Worm (Caenorhabditis elegans): Measurements from ENCODE around the gene F56D6.8.

The F56D6.8 gene

DNA sequence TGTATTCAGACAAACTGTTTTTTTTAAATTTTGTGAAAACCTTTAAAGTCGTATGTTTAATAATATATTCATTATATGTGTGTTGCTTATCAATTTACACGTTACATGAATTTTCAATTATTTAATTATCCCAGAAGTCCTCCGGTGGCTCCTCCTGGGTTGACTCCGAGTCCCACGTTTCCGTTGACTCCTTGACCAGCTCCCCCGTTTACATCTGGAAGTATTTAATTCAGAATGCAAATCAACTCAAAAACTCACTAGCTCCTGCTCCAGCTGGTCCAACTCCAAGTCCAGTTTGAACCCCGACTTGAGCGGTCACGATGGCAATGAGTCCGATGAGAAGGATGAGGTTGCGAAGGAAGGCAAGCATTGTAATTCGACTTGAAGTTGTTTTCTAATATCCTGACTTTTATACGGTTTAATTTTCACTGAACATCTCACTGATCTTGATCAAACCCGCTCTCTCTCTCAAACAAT, at the start of gene F56D6.8:
TSS of gene F56D6.8 (minus strand) at position 427 of the 477 bp plus-strand sequence.
- TF ChIP-seq hlh-4 (tag; optimal IDR thresholded peaks at IDR 0.05) = no peak
- no peak for TF ChIP-seq pag-3 (tag; optimal IDR thresholded peaks at IDR 0.05; ENCODE audit: borderline replicate concordance, insufficient read depth)
- no peak for TF ChIP-seq xbp-1 (tag; optimal IDR thresholded peaks at IDR 0.05)
- no peak for TF ChIP-seq mep-1 (tag; optimal IDR thresholded peaks at IDR 0.05)
- TF ChIP-seq fkh-10 (GFP tag; optimal IDR thresholded peaks at IDR 0.05) = no peak
- TF ChIP-seq lin-14 (GFP tag; optimal IDR thresholded peaks at IDR 0.05) = no peak
- TF ChIP-seq aly-2 (tag; optimal IDR thresholded peaks at IDR 0.05) = no peak
- no peak for TF ChIP-seq egl-27 (tag; optimal IDR thresholded peaks at IDR 0.05)
- peak; percentile 75 for TF ChIP-seq dsc-1 (tag; optimal IDR thresholded peaks at IDR 0.05)
- no peak for TF ChIP-seq ceh-63 (GFP tag; optimal IDR thresholded peaks at IDR 0.05)
- no peak for TF ChIP-seq ceh-90 (tag; optimal IDR thresholded peaks at IDR 0.05)
- no peak for TF ChIP-seq nhr-90 (tag; optimal IDR thresholded peaks at IDR 0.05; ENCODE audit: poor library complexity)
- no peak for TF ChIP-seq mef-2 (tag; optimal IDR thresholded peaks at IDR 0.05)
- TF ChIP-seq aha-1 (tag; optimal IDR thresholded peaks at IDR 0.05) = no peak
- TF ChIP-seq jun-1 (tag; optimal IDR thresholded peaks at IDR 0.05) = no peak
- TF ChIP-seq egl-13 (tag; optimal IDR thresholded peaks at IDR 0.05) = no peak
- TF ChIP-seq F16B12.6 (tag; optimal IDR thresholded peaks at IDR 0.05) = no peak
- TF ChIP-seq fkh-4 (tag; optimal IDR thresholded peaks at IDR 0.05; ENCODE audit: borderline replicate concordance) = peak; percentile 45
- no peak for TF ChIP-seq mab-9 (GFP tag; IDR thresholded peaks at IDR 0.05)
- no peak for TF ChIP-seq efl-1 (optimal IDR thresholded peaks at IDR 0.05)
- peak in 1 of 2 experiments; percentile 67 for TF ChIP-seq efl-1 (GFP tag; optimal IDR thresholded peaks at IDR 0.05 in 1 of 2)
- no peak for TF ChIP-seq C04F5.9 (tag; optimal IDR thresholded peaks at IDR 0.05)
- no peak for TF ChIP-seq nhr-71 (tag; optimal IDR thresholded peaks at IDR 0.05)
- TF ChIP-seq lir-3 (tag; optimal IDR thresholded peaks at IDR 0.05; ENCODE audit: poor library complexity) = no peak
- TF ChIP-seq unc-62 (GFP tag; optimal IDR thresholded peaks at IDR 0.05) = no peak
- TF ChIP-seq irx-1 (tag; optimal IDR thresholded peaks at IDR 0.05) = no peak

DNA sequence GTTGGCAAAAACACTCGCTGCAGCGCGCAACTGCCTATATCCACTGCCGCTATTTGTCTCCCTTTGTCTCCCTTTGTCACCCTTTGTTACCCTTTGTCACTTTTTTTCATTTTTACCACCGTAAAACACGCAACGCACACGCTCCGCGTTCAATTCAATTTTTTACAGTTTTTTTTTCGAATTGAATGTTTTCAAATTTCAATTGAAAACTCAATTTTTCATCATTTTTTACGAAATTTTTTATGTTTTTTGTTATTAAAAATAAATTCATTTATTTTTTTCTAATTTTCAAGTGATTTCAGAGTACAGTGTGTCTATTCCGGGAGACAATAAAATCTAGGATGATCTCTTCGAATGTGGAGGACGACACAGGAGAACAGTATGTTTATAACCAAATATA, 48.8 kb upstream of the F56D6.8 start, which contains the start of gene Y46C8AL.11:
TSS of gene Y46C8AL.11 (plus strand) at position 301 of the 400 bp plus-strand sequence.
- TF ChIP-seq lir-3 (tag; optimal IDR thresholded peaks at IDR 0.05; ENCODE audit: poor library complexity) = no peak

DNA sequence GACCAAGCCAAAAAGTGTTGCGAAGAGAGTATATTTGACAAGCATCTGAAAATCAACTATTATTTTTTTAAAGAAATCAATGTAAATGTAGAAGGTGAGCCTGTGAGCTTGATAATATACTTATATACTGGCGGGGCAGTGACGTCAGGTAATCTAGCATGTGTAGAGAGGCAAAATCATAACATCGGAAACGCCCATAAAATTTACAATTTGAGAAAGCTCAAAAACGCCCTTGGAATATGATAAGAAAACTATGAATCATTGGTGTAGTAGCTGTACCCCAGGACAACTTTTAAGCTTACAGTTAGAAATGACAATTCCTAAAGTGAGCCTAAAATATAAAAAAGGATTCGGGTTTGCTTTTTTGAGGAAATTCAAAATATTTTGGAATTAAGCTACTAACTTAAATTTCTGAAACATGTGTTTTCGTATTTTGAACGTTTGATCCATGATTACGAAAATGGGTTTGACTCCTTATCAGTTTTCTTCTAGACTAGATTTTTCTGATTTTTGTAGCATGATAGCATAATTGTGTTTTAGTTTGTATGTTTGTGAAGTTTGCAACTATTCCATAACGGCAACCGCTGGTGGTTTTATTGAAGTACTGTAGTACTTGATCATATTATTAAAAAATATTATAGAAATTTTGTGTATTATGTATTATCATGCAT, 47.6 kb upstream of the F56D6.8 start, which contains the start of gene clec-174:
TSS of gene clec-174 (minus strand) at position 51 of the 671 bp plus-strand sequence.
- no peak for TF ChIP-seq ceh-63 (GFP tag; optimal IDR thresholded peaks at IDR 0.05)
- TF ChIP-seq lin-14 (GFP tag; optimal IDR thresholded peaks at IDR 0.05) = no peak
- TF ChIP-seq efl-3 (GFP tag; optimal IDR thresholded peaks at IDR 0.05) = no peak
- no peak for TF ChIP-seq tlp-1 (tag; optimal IDR thresholded peaks at IDR 0.05)
- TF ChIP-seq ceh-88 (GFP tag; IDR thresholded peaks at IDR 0.05) = no peak
- TF ChIP-seq lir-3 (tag; optimal IDR thresholded peaks at IDR 0.05; ENCODE audit: poor library complexity) = no peak
- TF ChIP-seq nhr-20 (tag; optimal IDR thresholded peaks at IDR 0.05) = no peak
- no peak for TF ChIP-seq ceh-82 (tag; optimal IDR thresholded peaks at IDR 0.05)
- TF ChIP-seq elt-3 (tag; optimal IDR thresholded peaks at IDR 0.05) = no peak

ce11 chrIV:3937097-3937496, 42.9 kb upstream of the F56D6.8 start, which contains the start of gene clec-71:
Gene clec-71, plus strand, starts transcription at chrIV:3937458.
- no peak for TF ChIP-seq nhr-84 (tag; optimal IDR thresholded peaks at IDR 0.05)
- TF ChIP-seq sox-4 (tag; optimal IDR thresholded peaks at IDR 0.05) = no peak
- peak; percentile 58 for TF ChIP-seq elt-2 (tag; optimal IDR thresholded peaks at IDR 0.05)
- TF ChIP-seq ceh-90 (tag; optimal IDR thresholded peaks at IDR 0.05) = no peak
- no peak for TF ChIP-seq egl-27 (tag; optimal IDR thresholded peaks at IDR 0.05)

Measured in whole organism, L1 larva.